Worm (Caenorhabditis elegans): Measurements from ENCODE around the gene F40H3.2.

- TF ChIP-seq nfya-1 (tag; optimal IDR thresholded peaks at IDR 0.05), result no peak
- no peak for TF ChIP-seq ref-2 (tag; optimal IDR thresholded peaks at IDR 0.05)
- no peak for TF ChIP-seq rnt-1 (tag; optimal IDR thresholded peaks at IDR 0.05)
- TF ChIP-seq pha-4 (tag; optimal IDR thresholded peaks at IDR 0.05), result no peak
- no peak for TF ChIP-seq fkh-6 (tag; optimal IDR thresholded peaks at IDR 0.05)
- no peak for TF ChIP-seq ceh-30 (tag; optimal IDR thresholded peaks at IDR 0.05)
- no peak for TF ChIP-seq pqm-1 (tag; optimal IDR thresholded peaks at IDR 0.05)
- TF ChIP-seq ets-4 (tag; optimal IDR thresholded peaks at IDR 0.05), result no peak
- TF ChIP-seq che-1 (tag; optimal IDR thresholded peaks at IDR 0.05), result no peak
- no peak for TF ChIP-seq elt-4 (tag; optimal IDR thresholded peaks at IDR 0.05)
- TF ChIP-seq odd-2 (tag; optimal IDR thresholded peaks at IDR 0.05), result no peak
Measured at ce11 chrII:6165152-6165551, 8.3 kb upstream of the F40H3.2 start.

Measured in whole organism, late embryonic.